Worm (Caenorhabditis elegans) whole organism, L4/young adult: ENCODE results near the gene fbxa-65.

Experiments used
- W03F9.2 ChIP-seq: fragments of 150-350 bp; optimal IDR thresholded peaks from 2 replicates; lab custom pipeline; 2014; ENCODE audit warnings: missing biosample characterization, missing genetic modification characterization
- dao-5 ChIP-seq: sonication (generic microtip); optimal IDR thresholded peaks from 2 replicates; lab custom pipeline; 2016; ENCODE audit warnings: missing genotype, missing genetic modification characterization, moderate library complexity, missing compliant biosample characterization
- him-1 ChIP-seq: sonication (generic microtip); optimal IDR thresholded peaks from 2 replicates; lab custom pipeline; 2016; ENCODE audit warnings: missing genotype, missing genetic modification reagents, missing genetic modification characterization, missing compliant biosample characterization

DNA sequence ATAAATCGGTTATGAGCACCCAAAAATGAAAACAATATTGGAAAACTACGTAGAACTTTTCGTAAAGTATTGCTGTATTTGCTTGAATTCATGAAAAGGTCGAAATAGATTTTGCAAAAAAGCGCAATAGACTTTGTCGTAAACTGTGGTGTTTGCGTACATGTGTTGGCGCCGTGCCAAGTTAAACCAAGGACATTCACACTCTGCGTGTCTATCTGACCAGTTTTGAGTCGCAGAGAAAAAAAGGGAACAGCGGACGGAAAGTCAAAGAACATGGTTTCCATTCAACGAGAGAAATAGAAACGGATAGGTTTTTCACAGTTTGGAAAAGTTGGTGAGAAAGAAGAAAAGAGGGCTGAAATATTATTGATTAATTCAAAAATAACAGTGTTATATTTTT, 44.7 kb upstream of the fbxa-65 start:
- TF ChIP-seq him-1 (no peak), W03F9.2 (tag; lab: Kevin White, UChicago) (no peak), dao-5 (tag; lab: Kevin White, UChicago) (no peak)
